Worm (Caenorhabditis elegans): ENCODE results near the gene T11F8.5.

DNA sequence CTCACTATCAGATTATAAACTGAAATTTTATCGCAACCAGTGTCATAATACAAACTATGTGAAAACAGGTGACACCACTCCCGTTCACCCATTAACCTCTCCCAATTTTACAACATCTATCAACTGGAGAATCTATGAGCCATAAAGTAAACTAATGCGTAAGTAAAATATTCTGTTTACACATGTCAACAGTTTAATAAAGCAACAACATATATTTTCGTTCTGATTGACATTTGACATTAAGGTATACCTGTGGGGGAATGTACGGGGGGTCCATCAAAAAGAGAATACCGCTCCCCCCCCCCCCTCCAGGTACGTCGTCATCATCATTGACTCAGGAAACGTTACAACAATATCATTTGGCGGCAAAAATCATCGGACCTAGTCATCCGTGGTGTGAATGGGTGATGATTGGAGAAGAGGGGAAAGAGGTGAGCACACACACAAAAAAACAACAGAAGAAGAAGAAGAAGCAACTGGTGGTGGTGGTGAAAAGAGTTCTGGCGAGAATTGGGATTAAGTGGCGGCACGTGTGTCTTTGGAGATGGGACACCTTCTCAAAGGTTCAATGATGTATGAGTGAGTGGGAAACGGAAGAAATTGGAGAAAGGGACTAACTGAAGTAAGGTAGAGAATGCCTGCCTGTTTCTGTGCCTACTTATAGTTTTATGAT is 44.0 kb downstream of the T11F8.5 start:
- TF ChIP-seq W03F9.2 (tag; optimal IDR thresholded peaks at IDR 0.05), result no peak
- TF ChIP-seq him-1 (tag; optimal IDR thresholded peaks at IDR 0.05), result no peak

Data from whole organism, L4/young adult.